Fruit fly (Drosophila melanogaster) whole organism, embryonic: ENCODE measurements around the gene CG11342.

Source experiments
- ATbp ChIP-seq: fragments of 200-800 bp; sonication (Bioruptor generic); optimal IDR thresholded peaks from 2 replicates; lab custom pipeline; 2017; ENCODE audit warnings: missing biosample characterization, mild to moderate bottlenecking, missing genetic modification characterization, missing genetic modification reagents
- Atf-2 ChIP-seq: fragments of 200-800 bp; sonication (Bioruptor generic); optimal IDR thresholded peaks from 2 replicates; lab custom pipeline; 2016; ENCODE audit warnings: missing biosample characterization, missing genetic modification characterization
- Atf6 ChIP-seq: fragments of 200-800 bp; sonication (Bioruptor generic); IDR thresholded peaks from 2 replicates; pipeline ENCODE4 v1.3.6; 2022; ENCODE audit warnings: missing biosample characterization, missing genetic modification characterization
- BEAF-32 ChIP-seq: fragments of 200-800 bp; sonication (Bioruptor generic); optimal IDR thresholded peaks from 3 replicates; lab custom pipeline; 2017; ENCODE audit warnings: missing biosample characterization, missing genetic modification characterization, mild to moderate bottlenecking, moderate library complexity, missing genetic modification reagents
- CG10274 ChIP-seq: fragments of 200-800 bp; sonication (Bioruptor generic); optimal IDR thresholded peaks from 3 replicates; lab custom pipeline; 2017; ENCODE audit warnings: missing biosample characterization, mild to moderate bottlenecking, missing genetic modification characterization
- CG11696 ChIP-seq: fragments of 200-800 bp; sonication (Bioruptor generic); IDR thresholded peaks from 2 replicates; pipeline ENCODE4 v1.3.6; 2022; ENCODE audit warnings: missing biosample characterization, missing genetic modification characterization
- CG12942 ChIP-seq: fragments of 200-800 bp; sonication (Bioruptor generic); optimal IDR thresholded peaks from 3 replicates; lab custom pipeline; 2016; ENCODE audit warnings: missing biosample characterization, missing genetic modification characterization
- CG1792 ChIP-seq: fragments of 200-800 bp; sonication (Bioruptor generic); optimal IDR thresholded peaks from 2 replicates; lab custom pipeline; 2016; ENCODE audit warnings: missing biosample characterization, missing genetic modification characterization
- CG18476 ChIP-seq: fragments of 200-800 bp; sonication (Bioruptor generic); optimal IDR thresholded peaks from 2 replicates; lab custom pipeline; 2016; ENCODE audit warnings: missing biosample characterization, mild to moderate bottlenecking, missing genetic modification characterization
- CG2889 ChIP-seq: fragments of 200-800 bp; sonication (Bioruptor generic); IDR thresholded peaks from 3 replicates; pipeline ENCODE4 v1.3.6; 2022; ENCODE audit warnings: missing biosample characterization, missing genetic modification characterization
- CG3065 ChIP-seq: fragments of 200-800 bp; sonication (Bioruptor generic); optimal IDR thresholded peaks from 2 replicates; lab custom pipeline; 2016; ENCODE audit warnings: missing biosample characterization, missing genetic modification characterization
- CG3847 ChIP-seq: fragments of 200-800 bp; sonication (Bioruptor generic); IDR thresholded peaks from 2 replicates; pipeline ENCODE4 v1.3.6; 2022; ENCODE audit warnings: missing biosample characterization, missing genetic modification characterization
- CG43689 ChIP-seq: fragments of 200-800 bp; sonication (Bioruptor generic); IDR thresholded peaks from 2 replicates; pipeline ENCODE4 v1.3.6; 2022; ENCODE audit warnings: missing biosample characterization, missing genetic modification characterization
- CG4820 ChIP-seq: fragments of 200-800 bp; sonication (Bioruptor generic); optimal IDR thresholded peaks from 3 replicates; lab custom pipeline; 2016; ENCODE audit warnings: missing biosample characterization, missing genetic modification characterization
- CG4854 ChIP-seq: fragments of 200-800 bp; sonication (Bioruptor generic); optimal IDR thresholded peaks from 2 replicates; lab custom pipeline; 2016; ENCODE audit warnings: missing biosample characterization, missing genetic modification characterization, inconsistent platforms
- CG5245 ChIP-seq: fragments of 200-800 bp; sonication (Bioruptor generic); optimal IDR thresholded peaks from 3 replicates; lab custom pipeline; 2016; ENCODE audit warnings: missing biosample characterization, missing genetic modification characterization
- CG7556 ChIP-seq: fragments of 200-800 bp; sonication (Bioruptor generic); optimal IDR thresholded peaks from 2 replicates; lab custom pipeline; 2017; ENCODE audit warnings: missing biosample characterization, mild to moderate bottlenecking, missing genetic modification characterization
- CG7963 ChIP-seq: fragments of 200-800 bp; sonication (Bioruptor generic); IDR thresholded peaks from 3 replicates; pipeline ENCODE4 v1.3.6; 2022; ENCODE audit warnings: missing biosample characterization, missing genetic modification characterization; ENCODE audit not compliant: partially characterized antibody
- CG8281 ChIP-seq: fragments of 200-800 bp; sonication (Bioruptor generic); optimal IDR thresholded peaks from 2 replicates; lab custom pipeline; 2018; ENCODE audit warnings: missing biosample characterization, mild to moderate bottlenecking, missing genetic modification characterization, moderate library complexity
- CG8478 ChIP-seq: fragments of >200 bp; optimal IDR thresholded peaks from 2 replicates; lab custom pipeline; 2018
- CG9437 ChIP-seq: fragments of 200-800 bp; sonication (Bioruptor generic); optimal IDR thresholded peaks from 2 replicates; lab custom pipeline; 2018; ENCODE audit warnings: missing biosample characterization, mild to moderate bottlenecking, missing genetic modification characterization
- Deaf1 ChIP-seq: fragments of 200-800 bp; optimal IDR thresholded peaks from 3 replicates; lab custom pipeline; 2019; ENCODE audit warnings: missing biosample characterization, mild to moderate bottlenecking, missing genetic modification characterization, moderate library complexity
- Drgx ChIP-seq: fragments of 200-800 bp; sonication (Bioruptor generic); IDR thresholded peaks from 2 replicates; pipeline ENCODE4 v1.3.6; 2022; ENCODE audit warnings: missing biosample characterization, missing genetic modification characterization
- Fer3 ChIP-seq: fragments of 200-800 bp; sonication (Bioruptor generic); optimal IDR thresholded peaks from 2 replicates; lab custom pipeline; 2018; ENCODE audit warnings: missing biosample characterization, mild to moderate bottlenecking, missing genetic modification characterization, moderate library complexity
- Jarid2 ChIP-seq: fragments of 200-800 bp; sonication (Bioruptor generic); optimal IDR thresholded peaks from 3 replicates; lab custom pipeline; 2017; ENCODE audit warnings: mild to moderate bottlenecking, missing biosample characterization, missing genetic modification reagents, missing genetic modification characterization
- Neu2 ChIP-seq: fragments of 200-800 bp; sonication (Bioruptor generic); optimal IDR thresholded peaks from 3 replicates; lab custom pipeline; 2016; ENCODE audit warnings: missing biosample characterization, missing genetic modification characterization, borderline replicate concordance
- Nf-YA ChIP-seq: fragments of 200-800 bp; sonication (Bioruptor generic); IDR thresholded peaks from 2 replicates; pipeline ENCODE4 v1.3.6; 2022; ENCODE audit warnings: missing biosample characterization, missing genetic modification characterization
- Optix ChIP-seq: fragments of 200-800 bp; sonication (Bioruptor generic); IDR thresholded peaks from 3 replicates; pipeline ENCODE4 v1.3.6; 2022; ENCODE audit warnings: missing biosample characterization, missing genetic modification characterization
- Sin3A ChIP-seq: fragments of >200 bp; optimal IDR thresholded peaks from 2 replicates; lab custom pipeline; 2018
- Sox102F ChIP-seq: fragments of 200-800 bp; sonication (Bioruptor generic); optimal IDR thresholded peaks from 2 replicates; lab custom pipeline; 2018; ENCODE audit warnings: missing biosample characterization, mild to moderate bottlenecking, missing genetic modification characterization, moderate library complexity
- ara ChIP-seq: fragments of 200-800 bp; sonication (Bioruptor generic); IDR thresholded peaks from 2 replicates; pipeline ENCODE4 v1.3.6; 2022; ENCODE audit warnings: missing biosample characterization, missing genetic modification characterization
- ato ChIP-seq: fragments of 200-800 bp; sonication (Bioruptor generic); IDR thresholded peaks from 2 replicates; pipeline ENCODE4 v1.3.6; 2022; ENCODE audit warnings: missing biosample characterization, missing genetic modification characterization; ENCODE audit not compliant: partially characterized antibody
- bigmax ChIP-seq: fragments of 200-800 bp; sonication (Bioruptor generic); optimal IDR thresholded peaks from 2 replicates; lab custom pipeline; 2018; ENCODE audit warnings: missing biosample characterization, mild to moderate bottlenecking, missing genetic modification characterization
- croc ChIP-seq: fragments of 200-800 bp; sonication (Bioruptor generic); conservative IDR thresholded peaks from 3 replicates; pipeline ENCODE4 v1.3.6; 2022; ENCODE audit warnings: missing biosample characterization, missing genetic modification characterization
- dan ChIP-seq: fragments of 200-800 bp; sonication (Bioruptor generic); IDR thresholded peaks from 2 replicates; pipeline ENCODE4 v1.3.6; 2022; ENCODE audit warnings: missing biosample characterization, missing genetic modification characterization
- disco-r ChIP-seq: fragments of 200-800 bp; sonication (Bioruptor generic); optimal IDR thresholded peaks from 2 replicates; lab custom pipeline; 2016; ENCODE audit warnings: missing biosample characterization, missing genetic modification characterization
- ems ChIP-seq: fragments of 200-800 bp; sonication (Bioruptor generic); optimal IDR thresholded peaks from 3 replicates; lab custom pipeline; 2016; ENCODE audit warnings: missing biosample characterization, missing genetic modification characterization
- fd102C ChIP-seq: fragments of 200-800 bp; sonication (Bioruptor generic); optimal IDR thresholded peaks from 2 replicates; lab custom pipeline; 2018; ENCODE audit warnings: missing biosample characterization, mild to moderate bottlenecking, missing genetic modification characterization, moderate library complexity
- fd3F ChIP-seq: fragments of 200-800 bp; sonication (Bioruptor generic); optimal IDR thresholded peaks from 2 replicates; lab custom pipeline; 2018; ENCODE audit warnings: missing biosample characterization, mild to moderate bottlenecking, missing genetic modification characterization, moderate library complexity
- fd96Cb ChIP-seq: fragments of 200-800 bp; sonication (Bioruptor generic); optimal IDR thresholded peaks from 2 replicates; lab custom pipeline; 2018; ENCODE audit warnings: missing biosample characterization, mild to moderate bottlenecking, missing genetic modification characterization, moderate library complexity
- gcm2 ChIP-seq: fragments of 200-800 bp; sonication (Bioruptor generic); optimal IDR thresholded peaks from 2 replicates; lab custom pipeline; 2016; ENCODE audit warnings: missing biosample characterization, missing genetic modification characterization
- ken ChIP-seq: fragments of 200-800 bp; sonication (Bioruptor generic); IDR thresholded peaks from 3 replicates; pipeline ENCODE4 v1.3.6; 2022; ENCODE audit warnings: missing biosample characterization, missing genetic modification characterization
- mirr ChIP-seq: fragments of 200-800 bp; sonication (Bioruptor generic); optimal IDR thresholded peaks from 3 replicates; lab custom pipeline; 2018; ENCODE audit warnings: missing biosample characterization, mild to moderate bottlenecking, missing genetic modification characterization
- pho ChIP-seq: fragments of 200-800 bp; sonication (Bioruptor generic); optimal IDR thresholded peaks from 2 replicates; lab custom pipeline; 2016; ENCODE audit warnings: missing biosample characterization, missing genetic modification characterization
- phol ChIP-seq: fragments of 200-800 bp; sonication (Bioruptor generic); optimal IDR thresholded peaks from 3 replicates; lab custom pipeline; 2018; ENCODE audit warnings: missing biosample characterization, mild to moderate bottlenecking, missing genetic modification characterization, moderate library complexity
- pnt ChIP-seq: fragments of 200-800 bp; sonication (Bioruptor generic); optimal IDR thresholded peaks from 3 replicates; lab custom pipeline; 2016; ENCODE audit warnings: missing biosample characterization, missing genetic modification characterization
- pum ChIP-seq: fragments of 200-800 bp; sonication (Bioruptor generic); optimal IDR thresholded peaks from 2 replicates; lab custom pipeline; 2016; ENCODE audit warnings: missing biosample characterization, missing genetic modification characterization
- sc ChIP-seq, 3 experiments: fragments of >200 bp in 2 of 3; fragments of 200-800 bp in 1 of 3; sonication (Bioruptor generic) in 1 of 3; optimal IDR thresholded peaks; 2 replicates in 2 of 3; 3 replicates in 1 of 3; lab custom pipeline; 2017; ENCODE audit warnings: mild to moderate bottlenecking in 1 of 3, missing biosample characterization in 1 of 3, missing genetic modification characterization in 1 of 3, missing genetic modification reagents in 1 of 3
- seq ChIP-seq: fragments of 200-800 bp; sonication (Bioruptor generic); IDR thresholded peaks from 2 replicates; pipeline ENCODE4 v1.3.6; 2022; ENCODE audit warnings: missing biosample characterization, missing genetic modification characterization
- sima ChIP-seq: fragments of 200-800 bp; sonication (Bioruptor generic); optimal IDR thresholded peaks from 2 replicates; lab custom pipeline; 2016; ENCODE audit warnings: missing biosample characterization, missing genetic modification characterization
- slp2 ChIP-seq: fragments of 200-800 bp; sonication (Bioruptor generic); optimal IDR thresholded peaks from 2 replicates; lab custom pipeline; 2016; ENCODE audit warnings: missing biosample characterization, missing genetic modification characterization
- toy ChIP-seq: fragments of 200-800 bp; sonication (Bioruptor generic); IDR thresholded peaks from 2 replicates; pipeline ENCODE4 v1.3.6; 2022; ENCODE audit warnings: missing biosample characterization, missing genetic modification characterization

The CG11342 gene

dm6 chr3L:4380231-4380645 lies 13.0 kb upstream of the CG11342 start, which contains the start of gene DopEcR (continued):
- TF ChIP-seq pnt (GFP tag; lab: Kevin White, UChicago) (no peak), pum (GFP tag; lab: Kevin White, UChicago) (no peak), ato (GFP tag; lab: Robert Waterston, UW) (no peak), fd96Cb (tag; lab: Kevin White, UChicago) (no peak), toy (GFP tag; lab: Robert Waterston, UW) (no peak), croc (no peak), Optix (GFP tag; lab: Robert Waterston, UW) (no peak), CG3065 (GFP tag; lab: Kevin White, UChicago) (no peak), CG4820 (no peak), fd3F (no peak), CG7556 (no peak), ara (GFP tag; lab: Robert Waterston, UW) (peak; percentile 39; the same call in 1 of the 2 replicates), CG43689 (GFP tag; lab: Robert Waterston, UW) (no peak), bigmax (GFP tag; lab: Kevin White, UChicago) (no peak), mirr (GFP tag; lab: Kevin White, UChicago) (peak; percentile 8), seq (GFP tag; lab: Robert Waterston, UW) (no peak), fd102C (no peak), CG10274 (no peak), CG1792 (GFP tag; lab: Kevin White, UChicago) (no peak), CG8478 (lab: Kevin White, UChicago) (no peak), CG8281 (no peak), phol (no peak), Sox102F (GFP tag; lab: Kevin White, UChicago) (no peak), BEAF-32 (GFP tag; lab: Kevin White, UChicago) (no peak), gcm2 (no peak), Jarid2 (GFP tag; lab: Kevin White, UChicago) (peak; percentile 91), CG18476 (GFP tag; lab: Kevin White, UChicago) (no peak), CG7963 (GFP tag; lab: Robert Waterston, UW) (no peak), CG4854 (GFP tag; lab: Kevin White, UChicago) (no peak), disco-r (no peak), ken (GFP tag; lab: Robert Waterston, UW) (0 out of 3 replicates have a peak, but pooled peaks have one; percentile 50), CG12942 (no peak), CG3847 (GFP tag; lab: Robert Waterston, UW) (no peak), sima (no peak), Nf-YA (no peak), Sin3A (lab: Kevin White, UChicago) (no peak), ems (no peak), Drgx (no peak), Atf-2 (GFP tag; lab: Kevin White, UChicago) (no peak), CG5245 (GFP tag; lab: Kevin White, UChicago) (no peak), Deaf1 (tag; lab: Kevin White, UChicago) (peak; percentile 64), ATbp (GFP tag; lab: Kevin White, UChicago) (peak; percentile 10), slp2 (GFP tag; lab: Kevin White, UChicago) (no peak), pho (no peak), dan (GFP tag; lab: Robert Waterston, UW) (no peak), CG2889 (GFP tag; lab: Robert Waterston, UW) (no peak), sc (optimal IDR thresholded peaks at IDR 0.05; lab: Kevin White, UChicago) (no peak), sc (GFP tag; optimal IDR thresholded peaks at IDR 0.05; lab: Kevin White, UChicago) (no peak), Neu2 (GFP tag; lab: Kevin White, UChicago) (no peak), CG11696 (no peak), Fer3 (no peak), CG9437 (GFP tag; lab: Kevin White, UChicago) (no peak), Atf6 (GFP tag; lab: Robert Waterston, UW) (no peak)
